Worm (Caenorhabditis elegans): ENCODE data around the gene mcm-3.

The mcm-3 gene

ce11 chrV:15065068-15065744 lies 5.8 kb upstream of the mcm-3 start, which contains the start of gene C25D7.9 (continued):
- no peak for TF ChIP-seq lim-7 (GFP tag; IDR thresholded peaks at IDR 0.05)
- peak; percentile 7; the same call in 1 of the 2 replicates for TF ChIP-seq dmd-6 (GFP tag; IDR thresholded peaks at IDR 0.05)
- TF ChIP-seq vab-7 (GFP tag; IDR thresholded peaks at IDR 0.05) = no peak
- TF ChIP-seq zfp-2 (tag; optimal IDR thresholded peaks at IDR 0.05) = no peak
- TF ChIP-seq dve-1 (tag; optimal IDR thresholded peaks at IDR 0.05; ENCODE audit: insufficient read depth) = peak; percentile 26
- no peak for TF ChIP-seq lin-29 (GFP tag; IDR thresholded peaks at IDR 0.05)
- TF ChIP-seq duxl-1 (tag; optimal IDR thresholded peaks at IDR 0.05; ENCODE audit: poor library complexity) = no peak
- TF ChIP-seq lsy-2 (tag; optimal IDR thresholded peaks at IDR 0.05) = peak in 1 of 2 experiments; percentile 28
- no peak for TF ChIP-seq lin-15B (tag; optimal IDR thresholded peaks at IDR 0.05)
- TF ChIP-seq set-16 (GFP tag; IDR thresholded peaks at IDR 0.05) = peak; percentile 52
- TF ChIP-seq nhr-28 (tag; optimal IDR thresholded peaks at IDR 0.05) = no peak

ce11 chrV:15063987-15064386 lies 4.6 kb upstream of the mcm-3 start, which contains the start of gene rap-2:
TSS of gene rap-2 (minus strand) at chrV:15064087.
- TF ChIP-seq T26A8.4 (GFP tag; IDR thresholded peaks at IDR 0.05) (no peak), nhr-48 (tag; optimal IDR thresholded peaks at IDR 0.05) (no peak), nhr-42 (GFP tag; IDR thresholded peaks at IDR 0.05) (no peak), nhr-111 (GFP tag; optimal IDR thresholded peaks at IDR 0.05) (no peak), ceh-62 (tag; optimal IDR thresholded peaks at IDR 0.05) (no peak), daf-16 (GFP tag; optimal IDR thresholded peaks at IDR 0.05) (no peak), daf-16 (tag; optimal IDR thresholded peaks at IDR 0.05) (no peak), lin-39 (tag; optimal IDR thresholded peaks at IDR 0.05) (no peak), lin-15B (tag; optimal IDR thresholded peaks at IDR 0.05) (no peak), zip-11 (GFP tag; IDR thresholded peaks at IDR 0.05) (no peak), duxl-1 (tag; optimal IDR thresholded peaks at IDR 0.05; ENCODE audit: poor library complexity) (no peak), nhr-76 (tag; optimal IDR thresholded peaks at IDR 0.05) (no peak), nhr-6 (tag; optimal IDR thresholded peaks at IDR 0.05) (no peak), lin-38 (GFP tag; IDR thresholded peaks at IDR 0.05) (no peak), hlh-30 (tag; optimal IDR thresholded peaks at IDR 0.05; ENCODE audit: insufficient read depth) (no peak), zag-1 (tag; optimal IDR thresholded peaks at IDR 0.05) (no peak), unc-62 (GFP tag; optimal IDR thresholded peaks at IDR 0.05 in 1 of 2) (no peak), unc-62 (tag; optimal IDR thresholded peaks at IDR 0.05) (no peak), D1046.2 (GFP tag; IDR thresholded peaks at IDR 0.05) (no peak), nhr-10 (tag; optimal IDR thresholded peaks at IDR 0.05) (no peak), hmg-1.1 (GFP tag; IDR thresholded peaks at IDR 0.05) (no peak)

- TF ChIP-seq nhr-102 (tag; optimal IDR thresholded peaks at IDR 0.05) (no peak), aha-1 (tag) (peak; percentile 73), unc-62 (GFP tag; optimal IDR thresholded peaks at IDR 0.05 in 1 of 2) (peak in 1 of 2 experiments; percentile 18), unc-62 (tag; optimal IDR thresholded peaks at IDR 0.05) (no peak)
Observed at ce11 chrV:15060595-15060994, 1.2 kb upstream of the mcm-3 start.

ce11 chrV:15058965-15059364 lies 434 bp downstream of the mcm-3 start:
- TF ChIP-seq ZK546.5 (tag; optimal IDR thresholded peaks at IDR 0.05) = no peak
- TF ChIP-seq nhr-11 (tag; optimal IDR thresholded peaks at IDR 0.05) = no peak
- no peak for TF ChIP-seq ceh-62 (tag; optimal IDR thresholded peaks at IDR 0.05)
- TF ChIP-seq nhr-10 (tag; optimal IDR thresholded peaks at IDR 0.05) = no peak
- TF ChIP-seq ceh-82 (tag; optimal IDR thresholded peaks at IDR 0.05) = no peak
- no peak for TF ChIP-seq madf-9 (GFP tag; conservative IDR thresholded peaks at IDR 0.05)
- no peak for TF ChIP-seq jun-1 (tag; optimal IDR thresholded peaks at IDR 0.05)
- no peak for TF ChIP-seq hmg-1.1 (GFP tag; IDR thresholded peaks at IDR 0.05)
- no peak for TF ChIP-seq tra-1 (GFP tag; IDR thresholded peaks at IDR 0.05)
- no peak for TF ChIP-seq dmd-8 (GFP tag; IDR thresholded peaks at IDR 0.05)

Measured in whole organism, L4 larva.